Worm (Caenorhabditis elegans): ENCODE measurements around the gene dmsr-15.

ce11 chrV:6813862-6814261, 14.8 kb downstream of the dmsr-15 start:
- TF ChIP-seq nhr-12 (tag; optimal IDR thresholded peaks at IDR 0.05) (no peak), elt-3 (tag; optimal IDR thresholded peaks at IDR 0.05) (no peak), ztf-4 (tag; optimal IDR thresholded peaks at IDR 0.05) (no peak), elt-1 (tag; optimal IDR thresholded peaks at IDR 0.05) (no peak), nhr-25 (tag; optimal IDR thresholded peaks at IDR 0.05) (no peak), unc-62 (GFP tag; optimal IDR thresholded peaks at IDR 0.05) (no peak)
